Worm (Caenorhabditis elegans) whole organism, young adult: ENCODE results near the gene fbxa-111.

Source experiments
- Y56A3A.18 ChIP-seq: fragments of 200-800 bp; sonication (Bioruptor generic); IDR thresholded peaks from 2 replicates; pipeline ENCODE4 v1.3.6; 2022; ENCODE audit warnings: missing genetic modification reagents, missing genetic modification characterization, missing compliant biosample characterization
- bed-1 ChIP-seq: fragments of 200-800 bp; sonication (Bioruptor generic); IDR thresholded peaks from 2 replicates; pipeline ENCODE4 v1.3.6; 2022; ENCODE audit warnings: missing genetic modification reagents, missing genetic modification characterization, missing compliant biosample characterization
- ceh-58 ChIP-seq: fragments of 200-800 bp; sonication (Bioruptor generic); IDR thresholded peaks from 2 replicates; pipeline ENCODE4 v1.3.6; 2022; ENCODE audit warnings: missing genetic modification characterization, missing compliant biosample characterization
- ets-4 ChIP-seq: fragments of 200-800 bp; sonication (Bioruptor generic); optimal IDR thresholded peaks from 2 replicates; lab custom pipeline; 2018; ENCODE audit warnings: mild to moderate bottlenecking, missing genetic modification characterization, missing compliant biosample characterization
- let-607 ChIP-seq, 2 experiments: fragments of 200-800 bp in 1 of 2; sonication (Bioruptor generic) in 1 of 2; sonication (generic microtip) in 1 of 2; optimal IDR thresholded peaks; 2 replicates each; lab custom pipeline; 2016 to 2018; ENCODE audit warnings: mild to moderate bottlenecking in 2 of 2, missing compliant biosample characterization in 2 of 2, missing genetic modification characterization in 2 of 2, moderate library complexity in 2 of 2, missing genotype in 1 of 2
- lin-35 ChIP-seq, 3 experiments: fragments of 150-350 bp in 2 of 3; sonication (generic microtip) in 1 of 3; optimal IDR thresholded peaks; 2 replicates each; lab custom pipeline; 2014 to 2018; ENCODE audit warnings: missing biosample characterization in 3 of 3, missing genetic modification characterization in 3 of 3, missing genetic modification reagents in 3 of 3
- madf-6 ChIP-seq: fragments of 200-800 bp; sonication (Bioruptor generic); IDR thresholded peaks from 2 replicates; pipeline ENCODE4 v1.3.6; 2022; ENCODE audit warnings: missing genetic modification reagents, missing genetic modification characterization, missing compliant biosample characterization
- nfya-1 ChIP-seq: sonication (generic microtip); optimal IDR thresholded peaks from 2 replicates; lab custom pipeline; 2017; ENCODE audit warnings: antibody characterized with exemption, missing compliant biosample characterization, missing genetic modification characterization, borderline replicate concordance; ENCODE audit not compliant: insufficient read depth
- sdz-38 ChIP-seq: sonication (generic microtip); optimal IDR thresholded peaks from 2 replicates; lab custom pipeline; 2016; ENCODE audit warnings: missing genotype, missing genetic modification characterization, missing compliant biosample characterization
- snpc-3.4 ChIP-seq: sonication (generic microtip); optimal IDR thresholded peaks from 2 replicates; lab custom pipeline; 2017; ENCODE audit warnings: missing genetic modification characterization, mild to moderate bottlenecking, missing compliant biosample characterization, antibody characterized with exemption, moderate library complexity, missing genotype, missing genetic modification reagents
- snpc-4 ChIP-seq, 5 experiments: fragments of 150-350 bp in 1 of 5; sonication (generic microtip) in 4 of 5; optimal IDR thresholded peaks; 2 replicates each; lab custom pipeline; 2014 to 2018; ENCODE audit warnings: missing genetic modification characterization in 5 of 5, missing biosample characterization in 3 of 5, antibody characterized with exemption in 2 of 5, mild to moderate bottlenecking in 2 of 5, missing compliant biosample characterization in 2 of 5, missing genotype in 2 of 5, moderate library complexity in 2 of 5, missing genetic modification reagents in 1 of 5
- unc-62 ChIP-seq: fragments of 150-350 bp; optimal IDR thresholded peaks from 2 replicates; lab custom pipeline; 2014; ENCODE audit warnings: missing biosample characterization, missing genetic modification reagents, missing genetic modification characterization
- ztf-22 ChIP-seq: fragments of 200-800 bp; sonication (Bioruptor generic); optimal IDR thresholded peaks from 2 replicates; lab custom pipeline; 2018; ENCODE audit warnings: mild to moderate bottlenecking, missing genetic modification characterization, moderate library complexity, missing compliant biosample characterization

DNA sequence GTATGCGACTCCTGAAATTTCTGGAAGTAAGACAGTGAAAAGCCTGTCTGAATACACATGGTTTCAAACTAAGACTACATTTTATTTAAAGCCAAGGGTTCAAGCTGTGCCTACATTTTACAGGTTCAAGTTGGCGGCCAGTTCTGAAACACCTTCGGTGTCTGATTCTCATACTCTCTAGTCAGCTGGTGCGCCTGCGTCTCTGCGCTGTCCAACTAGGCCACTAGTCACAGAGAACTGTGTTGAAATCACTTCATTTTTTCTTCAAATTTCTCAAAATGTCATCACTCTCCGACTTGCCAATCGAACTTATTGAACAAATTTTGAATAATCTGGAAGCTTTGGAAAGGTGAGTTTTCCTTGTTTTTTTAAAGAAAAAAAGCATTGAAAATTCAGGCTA lies 17.1 kb upstream of the fbxa-111 start, which contains the start of gene fbxa-90:
- TF ChIP-seq ztf-22 (GFP tag; lab: Kevin White, UChicago) (no peak), madf-6 (GFP tag; lab: Robert Waterston, UW) (no peak), unc-62 (no peak), ets-4 (GFP tag; lab: Kevin White, UChicago) (no peak), ceh-58 (no peak), snpc-4 (GFP tag; optimal IDR thresholded peaks at IDR 0.05; lab: Kevin White, UChicago) (no peak), snpc-4 (tag; optimal IDR thresholded peaks at IDR 0.05; lab: Kevin White, UChicago) (peak in 1 of 4 experiments; percentile 27), nfya-1 (tag; lab: Kevin White, UChicago) (no peak), sdz-38 (tag; lab: Kevin White, UChicago) (no peak), let-607 (tag; optimal IDR thresholded peaks at IDR 0.05; lab: Kevin White, UChicago) (no peak), lin-35 (GFP tag; optimal IDR thresholded peaks at IDR 0.05; lab: Kevin White, UChicago) (no peak), Y56A3A.18 (no peak), bed-1 (GFP tag; lab: Robert Waterston, UW) (no peak), snpc-3.4 (no peak)
